Worm (Caenorhabditis elegans) whole organism, early embryonic: ENCODE measurements around the gene ant-1.1.
A peak's percentile ranks its signal among the peaks of the same experiment; 100 is the strongest.
"Not testable (repeated sequence)": the region's sequence is repeated elsewhere in the genome, so short reads cannot be mapped to it uniquely, and the experiment has no call there.

Experiments
- B0310.2 ChIP-seq: sonication (generic microtip); optimal IDR thresholded peaks from 2 replicates; lab custom pipeline; 2016; ENCODE audit warnings: mild to moderate bottlenecking, missing genetic modification characterization, missing compliant biosample characterization
- F13C5.2 ChIP-seq: sonication (generic microtip); optimal IDR thresholded peaks from 2 replicates; lab custom pipeline; 2017; ENCODE audit warnings: mild to moderate bottlenecking, missing genetic modification characterization, inconsistent platforms, missing compliant biosample characterization
- aly-1 ChIP-seq: sonication (generic microtip); optimal IDR thresholded peaks from 2 replicates; lab custom pipeline; 2016; ENCODE audit warnings: missing genetic modification characterization, missing compliant biosample characterization
- ama-1 ChIP-seq: fragments of 150-350 bp; optimal IDR thresholded peaks from 2 replicates; lab custom pipeline; 2014
- ceh-13 ChIP-seq: fragments of 200-800 bp; sonication (Bioruptor generic); optimal IDR thresholded peaks from 2 replicates; lab custom pipeline; 2018; ENCODE audit warnings: mild to moderate bottlenecking, missing genetic modification characterization, missing compliant biosample characterization
- ceh-36 ChIP-seq: sonication (generic microtip); optimal IDR thresholded peaks from 2 replicates; lab custom pipeline; 2016; ENCODE audit warnings: missing genetic modification characterization, inconsistent platforms, missing compliant biosample characterization
- ets-7 ChIP-seq: sonication (generic microtip); optimal IDR thresholded peaks from 2 replicates; lab custom pipeline; 2016; ENCODE audit warnings: missing genotype, missing genetic modification characterization, missing compliant biosample characterization
- flt-1 ChIP-seq: fragments of 200-800 bp; sonication (Bioruptor generic); IDR thresholded peaks from 2 replicates; pipeline ENCODE4 v1.3.6; 2022; ENCODE audit warnings: missing genetic modification characterization, missing compliant biosample characterization
- hmbx-1 ChIP-seq: sonication (generic microtip); optimal IDR thresholded peaks from 2 replicates; lab custom pipeline; 2016; ENCODE audit warnings: mild to moderate bottlenecking, missing genetic modification characterization, missing compliant biosample characterization
- hmg-4 ChIP-seq: fragments of 200-800 bp; sonication (Bioruptor generic); optimal IDR thresholded peaks from 2 replicates; lab custom pipeline; 2018; ENCODE audit warnings: mild to moderate bottlenecking, missing genetic modification characterization, missing compliant biosample characterization
- hnd-1 ChIP-seq: sonication (generic microtip); optimal IDR thresholded peaks from 2 replicates; lab custom pipeline; 2016; ENCODE audit warnings: missing genetic modification characterization, missing compliant biosample characterization
- pes-1 ChIP-seq: fragments of 200-800 bp; sonication (Bioruptor generic); IDR thresholded peaks from 2 replicates; pipeline ENCODE4 v1.3.6; 2022; ENCODE audit warnings: missing genetic modification reagents, missing genetic modification characterization, missing compliant biosample characterization
- scrt-1 ChIP-seq: fragments of 200-800 bp; sonication (Bioruptor generic); IDR thresholded peaks from 2 replicates; pipeline ENCODE4 v1.3.6; 2022; ENCODE audit warnings: missing genetic modification characterization, missing compliant biosample characterization
- sea-1 ChIP-seq: fragments of 200-800 bp; sonication (Bioruptor generic); conservative IDR thresholded peaks from 2 replicates; pipeline ENCODE4 v1.3.6; 2022; ENCODE audit warnings: missing genetic modification characterization, missing compliant biosample characterization
- tbx-11 ChIP-seq: fragments of 200-800 bp; sonication (Bioruptor generic); IDR thresholded peaks from 2 replicates; pipeline ENCODE4 v1.3.6; 2022; ENCODE audit warnings: missing genetic modification characterization, missing compliant biosample characterization
- tbx-37 ChIP-seq: fragments of 200-800 bp; sonication (Bioruptor generic); conservative IDR thresholded peaks from 2 replicates; pipeline ENCODE4 v1.3.6; 2022; ENCODE audit warnings: missing genetic modification reagents, missing genetic modification characterization, missing compliant biosample characterization
- tra-4 ChIP-seq: sonication (generic microtip); optimal IDR thresholded peaks from 2 replicates; lab custom pipeline; 2017; ENCODE audit warnings: missing genetic modification characterization, missing compliant biosample characterization

Gene ant-1.1

ce11 chrIII:13471504-13471903, 8.5 kb downstream of the ant-1.1 start, which contains the start of gene pssy-2:
Gene pssy-2, plus strand, starts transcription at chrIII:13471804.
- TF ChIP-seq ets-7 (tag; lab: Kevin White, UChicago) (no peak), F13C5.2 (tag; lab: Kevin White, UChicago) (no peak), scrt-1 (GFP tag; lab: Robert Waterston, UW) (no peak), hmbx-1 (no peak), ceh-13 (GFP tag; lab: Kevin White, UChicago) (no peak), tra-4 (tag; lab: Kevin White, UChicago) (no peak), ama-1 (lab: Kevin White, UChicago) (no peak), tbx-11 (no peak), hnd-1 (tag; lab: Kevin White, UChicago) (no peak), flt-1 (no peak), B0310.2 (tag; lab: Kevin White, UChicago) (no peak), pes-1 (GFP tag; lab: Robert Waterston, UW) (no peak), hmg-4 (GFP tag; lab: Kevin White, UChicago) (no peak), ceh-36 (tag; lab: Kevin White, UChicago) (no peak), aly-1 (tag; lab: Kevin White, UChicago) (no peak), tbx-37 (no peak), sea-1 (no peak)

DNA sequence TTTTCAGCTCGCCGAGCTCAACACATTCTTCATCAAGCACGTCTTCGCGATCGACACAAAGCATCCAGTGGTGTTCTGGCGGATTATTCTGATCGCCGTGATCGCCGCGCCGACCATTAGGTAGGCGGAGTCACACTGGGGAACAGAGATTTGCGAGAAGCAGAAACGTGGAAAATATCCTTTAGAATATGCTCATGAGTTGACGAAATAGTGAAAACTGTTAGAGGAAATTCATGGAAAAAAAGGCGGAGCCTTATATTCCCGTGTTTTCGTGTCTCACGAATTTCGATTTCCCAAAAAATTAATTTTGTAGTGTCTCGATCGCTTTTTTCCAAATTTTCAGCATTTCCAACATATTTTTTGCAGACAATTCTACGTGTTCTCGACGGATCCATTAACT, 11.5 kb downstream of the ant-1.1 start:
- no peak for TF ChIP-seq F13C5.2 (tag; lab: Kevin White, UChicago)
- no peak for TF ChIP-seq tbx-11
- TF ChIP-seq B0310.2 (tag; lab: Kevin White, UChicago) = no peak
- peak; percentile 21; the same call in 1 of the 2 replicates for TF ChIP-seq tbx-37

DNA sequence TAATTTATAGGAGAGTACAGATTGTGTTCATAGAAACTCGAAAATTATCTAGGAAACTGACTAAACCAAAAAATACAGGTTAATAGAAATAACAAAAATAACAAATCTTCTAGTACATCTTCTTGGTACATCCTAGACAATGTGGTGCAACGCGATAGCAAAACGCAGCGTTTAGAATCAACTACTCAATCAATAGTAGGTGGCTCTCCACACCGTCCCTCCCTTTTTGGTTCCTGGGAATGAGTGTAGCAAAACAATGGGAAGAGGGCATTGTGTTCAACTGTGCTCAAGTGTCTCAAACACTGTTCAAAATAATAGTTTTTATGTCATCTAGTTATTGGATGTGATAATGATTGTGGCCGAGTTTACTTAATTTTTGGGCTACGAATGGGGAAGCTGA, 13.7 kb downstream of the ant-1.1 start, which contains the start of gene T27E9.6:
Gene T27E9.6, minus strand, starts transcription at position 101 of the 400 bp plus-strand sequence.
- TF ChIP-seq hmbx-1 = no peak
- no peak for TF ChIP-seq B0310.2 (tag; lab: Kevin White, UChicago)
- no peak for TF ChIP-seq sea-1
- no peak for TF ChIP-seq flt-1
- TF ChIP-seq aly-1 (tag; lab: Kevin White, UChicago) = no peak
- no peak for TF ChIP-seq hnd-1 (tag; lab: Kevin White, UChicago)
- TF ChIP-seq tbx-37 = no peak

- no peak for TF ChIP-seq sea-1
Measured at ce11 chrIII:13484024-13484423, 21.1 kb downstream of the ant-1.1 start, which contains the start of gene acc-4. Gene acc-4, minus strand, starts transcription at chrIII:13484124.

DNA sequence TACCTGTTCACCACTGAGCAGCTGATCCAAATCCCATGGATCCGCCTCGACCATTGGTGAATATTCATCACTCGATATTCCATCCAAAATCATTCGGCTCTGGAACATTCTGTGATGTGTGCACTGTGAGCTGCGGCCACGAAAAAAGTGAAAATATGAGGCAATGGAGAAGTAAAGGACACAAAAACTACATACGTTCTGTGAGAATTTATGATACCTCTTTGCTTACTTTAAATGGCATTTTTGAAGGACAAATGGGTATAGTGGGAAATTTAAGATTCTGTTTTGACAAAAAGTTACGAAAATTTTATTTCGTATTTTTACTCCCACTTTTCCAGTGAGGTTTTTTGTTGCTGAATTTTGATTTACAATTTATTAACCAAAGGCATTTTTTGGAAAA, 29.4 kb downstream of the ant-1.1 start, which contains the start of gene twk-40:
Gene twk-40, minus strand, starts transcription at position 101 of the 400 bp plus-strand sequence.
- TF ChIP-seq flt-1 = no peak
- no peak for TF ChIP-seq hmg-4 (GFP tag; lab: Kevin White, UChicago)
- no peak for TF ChIP-seq ceh-36 (tag; lab: Kevin White, UChicago)
- no peak for TF ChIP-seq sea-1

DNA sequence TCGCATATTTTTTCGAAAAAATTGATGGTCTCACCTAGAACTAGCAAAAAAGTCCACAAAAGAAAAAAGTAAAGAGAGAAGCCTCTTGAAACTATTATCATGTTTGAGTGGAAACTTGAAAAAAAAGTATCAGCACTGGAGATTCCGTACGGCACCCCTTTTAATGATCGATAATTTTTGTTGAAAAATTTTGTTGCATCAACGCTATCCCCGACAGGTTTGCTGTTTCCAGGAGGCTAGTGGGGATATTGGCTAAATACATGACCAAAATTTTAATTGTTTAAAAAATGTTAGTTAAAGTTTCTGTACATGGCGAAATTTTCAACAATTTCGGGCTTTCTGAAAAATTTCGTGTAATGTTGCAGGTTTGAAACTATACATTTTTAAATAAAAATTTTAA, 32.6 kb downstream of the ant-1.1 start, which contains the start of gene T28A8.2:
Gene T28A8.2, minus strand, starts transcription at position 101 of the 400 bp plus-strand sequence.
- TF ChIP-seq sea-1 (no peak), pes-1 (GFP tag; lab: Robert Waterston, UW) (no peak), tra-4 (tag; lab: Kevin White, UChicago) (no peak), hmg-4 (GFP tag; lab: Kevin White, UChicago) (no peak), hmbx-1 (no peak), scrt-1 (GFP tag; lab: Robert Waterston, UW) (no peak), aly-1 (tag; lab: Kevin White, UChicago) (no peak), F13C5.2 (tag; lab: Kevin White, UChicago) (no peak), hnd-1 (tag; lab: Kevin White, UChicago) (no peak), tbx-37 (no peak), B0310.2 (tag; lab: Kevin White, UChicago) (no peak), ceh-36 (tag; lab: Kevin White, UChicago) (no peak), flt-1 (no peak), tbx-11 (no peak), ets-7 (tag; lab: Kevin White, UChicago) (no peak), ama-1 (lab: Kevin White, UChicago) (no peak), ceh-13 (GFP tag; lab: Kevin White, UChicago) (no peak)

ce11 chrIII:13498899-13499298, 35.9 kb downstream of the ant-1.1 start, which contains the start of gene T28A8.6:
Gene T28A8.6, plus strand, starts transcription at chrIII:13499199.
- not testable (repeated sequence) for TF ChIP-seq ets-7 (tag; lab: Kevin White, UChicago); sea-1; hmg-4 (GFP tag; lab: Kevin White, UChicago)

DNA sequence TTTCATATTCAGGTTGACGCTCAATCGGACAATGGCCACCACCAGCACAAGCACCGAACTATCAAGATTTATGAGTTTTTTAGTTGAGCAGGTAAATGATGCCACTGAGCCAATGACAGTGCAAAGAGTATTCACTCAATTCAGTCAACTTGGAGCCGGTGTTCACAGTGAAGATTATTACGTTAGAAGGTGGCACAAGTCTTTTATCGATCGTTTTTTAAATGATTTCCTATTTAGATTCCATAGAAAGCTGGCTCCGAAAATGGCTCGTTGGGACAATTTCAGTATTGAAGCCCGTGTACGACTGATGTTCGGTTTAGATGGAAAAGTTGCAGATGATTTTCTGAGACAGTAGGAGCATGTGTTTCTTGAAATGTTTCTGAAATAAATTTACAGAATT, 38.6 kb downstream of the ant-1.1 start, which contains the start of gene T28A8.5:
Gene T28A8.5, plus strand, starts transcription at position 32 of the 400 bp plus-strand sequence.
- no peak for TF ChIP-seq sea-1

DNA sequence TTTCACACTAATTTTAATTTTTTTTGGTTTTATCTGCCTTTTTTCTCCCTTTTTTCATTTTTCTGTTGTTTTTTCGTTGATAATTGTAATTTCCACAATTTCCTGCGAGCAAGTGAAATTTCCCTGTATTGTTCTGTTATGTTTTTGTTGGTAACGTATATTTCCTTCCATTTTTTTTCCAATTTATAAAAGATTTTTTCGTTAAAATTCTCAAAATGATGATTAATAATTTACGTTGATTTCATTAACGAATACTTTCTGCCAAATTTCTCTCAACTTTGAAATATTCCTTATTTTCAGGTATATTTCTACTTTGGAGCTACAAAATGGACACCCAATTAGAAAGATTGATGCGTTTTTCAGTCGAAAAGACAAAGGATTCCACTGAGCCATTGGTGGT, 39.5 kb downstream of the ant-1.1 start, which contains the start of gene T28A8.8:
Gene T28A8.8, plus strand, starts transcription at position 301 of the 400 bp plus-strand sequence.
- TF ChIP-seq ceh-13 (GFP tag; lab: Kevin White, UChicago) (no peak), tbx-37 (no peak), ama-1 (lab: Kevin White, UChicago) (no peak), ets-7 (tag; lab: Kevin White, UChicago) (no peak), B0310.2 (tag; lab: Kevin White, UChicago) (no peak), flt-1 (no peak), hmbx-1 (no peak), tra-4 (tag; lab: Kevin White, UChicago) (no peak), hnd-1 (tag; lab: Kevin White, UChicago) (no peak)
